Fruit fly (Drosophila melanogaster): ENCODE results near the gene CG12075.

- TF ChIP-seq Myc (optimal IDR thresholded peaks at IDR 0.05) (no peak), dmrt93B (GFP tag; optimal IDR thresholded peaks at IDR 0.05) (no peak), Vsx2 (GFP tag; optimal IDR thresholded peaks at IDR 0.05; ENCODE audit: partially characterized antibody) (no peak), Mio (GFP tag; optimal IDR thresholded peaks at IDR 0.05) (no peak)
Observed at dm6 chrX:8792927-8793326, 45.2 kb upstream of the CG12075 start.
